Worm (Caenorhabditis elegans): Measurements from ENCODE around the gene ckk-1.

The ckk-1 gene

ce11 chrIII:5588746-5589145 lies 46.5 kb upstream of the ckk-1 start (continued):
- TF ChIP-seq die-1 (tag; optimal IDR thresholded peaks at IDR 0.05) (peak; percentile 8), lin-54 (GFP tag; optimal IDR thresholded peaks at IDR 0.05) (peak; percentile 40), madf-6 (GFP tag; IDR thresholded peaks at IDR 0.05) (peak; percentile 52), snpc-3.4 (tag; optimal IDR thresholded peaks at IDR 0.05) (peak; percentile 63), Y53F4B.3 (GFP tag; IDR thresholded peaks at IDR 0.05) (no peak), hrde-1 (tag; optimal IDR thresholded peaks at IDR 0.05; ENCODE audit: borderline replicate concordance) (peak; percentile 59), lsl-1 (GFP tag; optimal IDR thresholded peaks at IDR 0.05) (peak; percentile 24), ccch-3 (GFP tag; optimal IDR thresholded peaks at IDR 0.05) (no peak), F49E8.2 (tag; optimal IDR thresholded peaks at IDR 0.05; ENCODE audit: insufficient read depth) (peak; percentile 14), hsf-1 (GFP tag; IDR thresholded peaks at IDR 0.05) (peak; percentile 46; the same call in 1 of the 2 replicates), hlh-26 (GFP tag; conservative IDR thresholded peaks at IDR 0.05) (no peak), repo-1 (tag; optimal IDR thresholded peaks at IDR 0.05) (peak; percentile 74), dpl-1 (GFP tag; optimal IDR thresholded peaks at IDR 0.05) (no peak), cebp-1 (GFP tag; IDR thresholded peaks at IDR 0.05) (no peak), cebp-1 (tag; optimal IDR thresholded peaks at IDR 0.05) (peak; percentile 29), ekl-4 (GFP tag; IDR thresholded peaks at IDR 0.05) (no peak), pha-4 (tag; optimal IDR thresholded peaks at IDR 0.05) (no peak), B0336.3 (GFP tag; IDR thresholded peaks at IDR 0.05) (peak; percentile 68), C17E4.6 (GFP tag; IDR thresholded peaks at IDR 0.05) (0 out of 2 replicates have a peak, but pooled peaks have one; percentile 31), nfya-2 (GFP tag; IDR thresholded peaks at IDR 0.05) (no peak), mxl-1 (tag; optimal IDR thresholded peaks at IDR 0.05) (no peak), Y79H2A.3 (GFP tag; conservative IDR thresholded peaks at IDR 0.05) (0 out of 2 replicates have a peak, but pooled peaks have one; percentile 59)

DNA sequence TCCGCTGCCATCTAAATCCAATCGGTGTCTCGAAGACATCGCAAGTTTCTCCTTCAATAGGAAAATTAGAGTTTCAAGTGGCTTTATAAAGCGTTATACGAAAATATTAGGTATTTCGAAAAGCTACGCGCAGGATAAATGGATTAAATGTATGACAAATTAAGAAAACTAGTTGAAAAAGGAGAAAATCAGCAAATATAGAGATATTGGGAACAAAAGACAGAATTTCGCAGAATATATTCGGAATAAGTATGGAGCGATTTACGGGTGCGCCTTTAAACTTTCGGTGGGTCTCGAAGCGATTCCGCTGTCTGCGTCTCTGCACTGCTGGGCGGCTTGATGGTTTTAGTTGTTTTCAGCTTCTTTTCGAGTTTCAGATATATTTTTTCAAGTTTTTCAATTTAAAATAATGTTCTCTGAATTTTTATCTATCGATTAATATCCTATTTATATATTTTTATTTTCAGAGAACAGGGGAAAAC lies 43.6 kb upstream of the ckk-1 start, which contains the start of the genes ddx-15 and ucr-1:
Gene ddx-15 (minus strand): TSS at position 51 of the 482 bp plus-strand sequence.
Gene ucr-1 (plus strand): TSS at position 468 of the 482 bp plus-strand sequence.
- TF ChIP-seq ceh-27 (GFP tag; optimal IDR thresholded peaks at IDR 0.05) (no peak), him-1 (tag; optimal IDR thresholded peaks at IDR 0.05) (no peak), ceh-40 (GFP tag; IDR thresholded peaks at IDR 0.05) (no peak), attf-3 (GFP tag; conservative IDR thresholded peaks at IDR 0.05) (peak; percentile 51; the same call in 1 of the 2 replicates), B0336.3 (GFP tag; IDR thresholded peaks at IDR 0.05) (no peak), D2030.7 (GFP tag; IDR thresholded peaks at IDR 0.05) (peak; percentile 62), attf-5 (GFP tag; optimal IDR thresholded peaks at IDR 0.05) (peak; percentile 63), nhr-90 (tag; optimal IDR thresholded peaks at IDR 0.05) (no peak), K12H6.12 (tag; optimal IDR thresholded peaks at IDR 0.05) (no peak), aptf-2 (GFP tag; conservative IDR thresholded peaks at IDR 0.05) (no peak), lir-1 (GFP tag; conservative IDR thresholded peaks at IDR 0.05) (no peak), K11D2.4 (GFP tag; IDR thresholded peaks at IDR 0.05) (no peak), tbp1 (GFP tag; optimal IDR thresholded peaks at IDR 0.05) (peak; percentile 40), B0035.1 (tag; optimal IDR thresholded peaks at IDR 0.05) (no peak), nhr-80 (tag; optimal IDR thresholded peaks at IDR 0.05) (peak; percentile 20), F10E7.11 (tag; optimal IDR thresholded peaks at IDR 0.05) (no peak), F37B4.10 (GFP tag; IDR thresholded peaks at IDR 0.05) (no peak), ztf-22 (GFP tag; optimal IDR thresholded peaks at IDR 0.05) (no peak), snpc-4 (GFP tag; optimal IDR thresholded peaks at IDR 0.05) (no peak), snpc-4 (tag; optimal IDR thresholded peaks at IDR 0.05) (peak in 2 of 4 experiments; percentile 1 to 45), unc-62 (GFP tag; optimal IDR thresholded peaks at IDR 0.05) (no peak), hlh-26 (GFP tag; conservative IDR thresholded peaks at IDR 0.05) (no peak), ccch-3 (GFP tag; optimal IDR thresholded peaks at IDR 0.05) (no peak), bed-1 (GFP tag; IDR thresholded peaks at IDR 0.05) (no peak), egl-44 (GFP tag; IDR thresholded peaks at IDR 0.05) (no peak), cebp-1 (GFP tag; IDR thresholded peaks at IDR 0.05) (no peak), cebp-1 (tag; optimal IDR thresholded peaks at IDR 0.05) (peak; percentile 18), nfyb-1 (GFP tag; IDR thresholded peaks at IDR 0.05) (no peak), dpff-1 (tag; optimal IDR thresholded peaks at IDR 0.05) (no peak), ztf-6 (GFP tag; IDR thresholded peaks at IDR 0.05) (no peak), C06A6.2 (GFP tag; conservative IDR thresholded peaks at IDR 0.05) (no peak)
